Worm (Caenorhabditis elegans): Measurements from ENCODE around the gene spp-31.

- TF ChIP-seq him-1 (tag; optimal IDR thresholded peaks at IDR 0.05) (no peak), dao-5 (tag; optimal IDR thresholded peaks at IDR 0.05) (no peak)
Observed at ce11 chrIV:1409941-1410340, 3.6 kb downstream of the spp-31 start, which contains the start of gene rpc-11.

All from whole organism, L4/young adult.